Worm (Caenorhabditis elegans) whole organism, midembryonic: ENCODE results near the gene rsp-4.

ENCODE experiments used
- flt-1 ChIP-seq: fragments of 200-800 bp; sonication (Bioruptor generic); IDR thresholded peaks from 2 replicates; pipeline ENCODE4 v1.3.6; 2022; ENCODE audit warnings: missing genetic modification characterization, missing compliant biosample characterization
- ref-1 ChIP-seq: fragments of 200-800 bp; sonication (Bioruptor generic); conservative IDR thresholded peaks from 2 replicates; pipeline ENCODE4 v1.3.6; 2022; ENCODE audit warnings: missing genetic modification reagents, missing genetic modification characterization, missing compliant biosample characterization

DNA sequence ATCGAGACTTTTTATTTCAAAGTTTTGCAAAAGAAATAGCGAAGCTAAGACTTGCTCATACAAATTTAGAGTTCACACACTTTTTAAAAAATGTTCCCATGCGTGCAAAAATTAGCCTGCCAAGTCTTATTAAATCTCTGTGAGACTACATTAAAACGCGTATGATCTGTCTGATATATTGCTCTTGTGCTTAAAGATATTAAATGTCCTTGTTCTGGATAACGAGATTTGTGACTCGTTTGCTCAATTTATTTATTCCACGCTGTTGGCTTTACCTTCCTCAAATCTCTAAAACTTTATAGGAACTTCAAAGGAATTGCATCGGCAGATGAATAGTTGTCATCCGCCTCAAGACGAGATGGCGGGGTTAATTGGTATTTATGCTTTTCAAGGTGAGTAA is 33.3 kb downstream of the rsp-4 start, which contains the start of gene srg-69:
- TF ChIP-seq ref-1 (GFP tag; lab: Robert Waterston, UW) (no peak), flt-1 (GFP tag; lab: Robert Waterston, UW) (no peak)
